Worm (Caenorhabditis elegans): ENCODE measurements around the gene doxa-1.

Gene doxa-1

DNA sequence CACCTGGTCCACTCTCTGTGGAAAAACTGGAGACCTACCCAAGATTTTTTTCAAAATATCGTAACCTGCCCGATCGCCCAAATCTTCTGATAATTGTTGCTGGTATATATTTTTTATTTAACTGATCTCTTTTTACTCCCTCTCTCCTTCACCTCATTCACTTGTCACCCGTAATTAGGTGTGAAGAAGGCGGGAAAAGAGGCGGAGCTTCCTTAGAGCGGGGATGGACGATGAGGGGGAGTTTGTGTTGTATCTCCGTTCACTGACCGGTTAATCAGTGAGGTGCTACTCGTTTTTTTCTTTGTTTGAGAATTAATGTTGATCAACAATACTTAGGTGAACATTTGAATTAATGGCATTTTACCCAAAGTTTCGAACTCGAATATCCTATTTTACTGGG, 41.5 kb downstream of the doxa-1 start, which contains the start of gene ceh-16:
TSS of gene ceh-16 (plus strand) at position 301 of the 400 bp plus-strand sequence.
- TF ChIP-seq ztf-23 (GFP tag; IDR thresholded peaks at IDR 0.05) (no peak), cog-1 (tag; optimal IDR thresholded peaks at IDR 0.05) (no peak), flt-1 (GFP tag; IDR thresholded peaks at IDR 0.05) (no peak), tab-1 (GFP tag; IDR thresholded peaks at IDR 0.05) (no peak)

ce11 chrIII:8625125-8625524, 44.2 kb downstream of the doxa-1 start:
- TF ChIP-seq cog-1 (tag; optimal IDR thresholded peaks at IDR 0.05) (no peak), ref-1 (GFP tag; conservative IDR thresholded peaks at IDR 0.05) (no peak), tab-1 (GFP tag; IDR thresholded peaks at IDR 0.05) (no peak), klf-2 (GFP tag; conservative IDR thresholded peaks at IDR 0.05) (no peak), ztf-23 (GFP tag; IDR thresholded peaks at IDR 0.05) (no peak), med-1 (GFP tag; optimal IDR thresholded peaks at IDR 0.05; ENCODE audit: insufficient read depth) (no peak), ztf-29 (GFP tag; IDR thresholded peaks at IDR 0.05) (no peak), T22C8.4 (GFP tag; IDR thresholded peaks at IDR 0.05) (no peak), flt-1 (GFP tag; IDR thresholded peaks at IDR 0.05) (no peak)

DNA sequence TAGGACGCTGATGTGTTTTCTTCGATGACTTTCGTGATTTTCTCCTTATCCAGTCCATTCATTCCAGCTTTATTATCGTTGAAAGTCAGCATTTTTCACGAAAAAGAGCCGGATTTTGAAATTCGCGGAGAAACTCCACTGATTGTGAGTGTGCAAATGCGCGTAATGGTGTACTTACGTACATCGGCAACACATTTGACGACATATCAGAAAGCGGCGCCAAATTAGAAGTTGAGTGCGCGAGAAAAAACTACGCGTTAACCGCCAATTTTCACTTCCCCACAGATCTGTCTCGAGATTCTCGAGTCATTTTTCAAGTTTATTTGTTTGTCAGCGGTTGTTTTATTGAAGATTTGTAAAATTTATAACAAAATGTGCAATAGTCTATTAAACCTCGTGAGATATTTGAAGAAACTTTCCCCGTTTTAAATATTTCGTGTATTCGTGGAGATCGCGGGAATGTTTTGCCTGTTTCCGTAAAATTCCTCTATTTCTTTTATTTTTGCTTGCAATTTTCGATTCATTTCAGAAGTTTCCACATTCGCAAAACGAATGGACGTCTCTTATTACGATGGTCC, 47.6 kb downstream of the doxa-1 start, which contains the start of the genes polk-1 and gpr-1:
TSS of gene polk-1 (minus strand) at position 186 of the 578 bp plus-strand sequence.
TSS of gene gpr-1 (plus strand) at position 528 of the 578 bp plus-strand sequence.
- TF ChIP-seq med-1 (GFP tag; optimal IDR thresholded peaks at IDR 0.05; ENCODE audit: insufficient read depth) = no peak
- no peak for TF ChIP-seq T22C8.4 (GFP tag; IDR thresholded peaks at IDR 0.05)
- no peak for TF ChIP-seq cog-1 (tag; optimal IDR thresholded peaks at IDR 0.05)
- no peak for TF ChIP-seq ztf-29 (GFP tag; IDR thresholded peaks at IDR 0.05)
- no peak for TF ChIP-seq tab-1 (GFP tag; IDR thresholded peaks at IDR 0.05)
- TF ChIP-seq klf-2 (GFP tag; conservative IDR thresholded peaks at IDR 0.05) = no peak
- TF ChIP-seq ref-1 (GFP tag; conservative IDR thresholded peaks at IDR 0.05) = no peak
- no peak for TF ChIP-seq flt-1 (GFP tag; IDR thresholded peaks at IDR 0.05)
- no peak for TF ChIP-seq ztf-23 (GFP tag; IDR thresholded peaks at IDR 0.05)

DNA sequence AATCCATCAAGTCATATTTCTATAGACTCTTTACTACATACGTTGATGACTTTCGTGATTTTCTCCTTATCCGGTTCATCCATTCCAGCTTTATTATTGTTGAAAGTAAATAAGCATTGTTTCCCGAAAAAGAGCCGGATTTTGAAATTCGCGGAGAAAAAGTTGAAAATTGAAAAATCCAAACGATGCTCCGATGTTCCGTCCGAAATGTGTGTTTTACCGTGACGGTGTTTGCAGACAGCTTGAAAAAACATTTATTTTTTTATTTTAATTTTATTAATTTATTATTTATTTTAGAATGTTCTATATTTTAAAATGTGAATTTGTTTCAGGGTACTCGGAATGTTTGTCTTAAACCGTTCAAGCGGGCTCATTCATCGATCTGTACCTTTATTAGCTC, 49.9 kb downstream of the doxa-1 start, which contains the start of gene dnj-10:
TSS of gene dnj-10 (plus strand) at position 333 of the 400 bp plus-strand sequence.
- no peak for TF ChIP-seq tab-1 (GFP tag; IDR thresholded peaks at IDR 0.05)
- 0 out of 2 replicates have a peak, but pooled peaks have one; percentile 48 for TF ChIP-seq flt-1 (GFP tag; IDR thresholded peaks at IDR 0.05)
